Worm (Caenorhabditis elegans): ENCODE measurements around the gene nmt-1.

The nmt-1 gene

ce11 chrIII:6146797-6147196 is 30.7 kb upstream of the nmt-1 start:
- TF ChIP-seq jun-1 (tag; optimal IDR thresholded peaks at IDR 0.05) (no peak), ceh-8 (GFP tag; optimal IDR thresholded peaks at IDR 0.05) (no peak), fkh-10 (GFP tag; optimal IDR thresholded peaks at IDR 0.05) (no peak), unc-86 (tag; optimal IDR thresholded peaks at IDR 0.05) (no peak), pag-3 (tag; optimal IDR thresholded peaks at IDR 0.05; ENCODE audit: borderline replicate concordance, insufficient read depth) (no peak), efl-1 (optimal IDR thresholded peaks at IDR 0.05) (no peak), efl-1 (GFP tag; optimal IDR thresholded peaks at IDR 0.05 in 1 of 2) (peak in 1 of 2 experiments; percentile 67), blmp-1 (tag; optimal IDR thresholded peaks at IDR 0.05) (no peak), nhr-28 (tag; optimal IDR thresholded peaks at IDR 0.05) (no peak)

- TF ChIP-seq snpc-4 (tag; optimal IDR thresholded peaks at IDR 0.05) (no peak), lin-14 (GFP tag; optimal IDR thresholded peaks at IDR 0.05) (peak; percentile 21), fkh-4 (tag; optimal IDR thresholded peaks at IDR 0.05; ENCODE audit: borderline replicate concordance) (no peak), unc-130 (tag; optimal IDR thresholded peaks at IDR 0.05) (no peak), hlh-17 (GFP tag; optimal IDR thresholded peaks at IDR 0.05; ENCODE audit: borderline replicate concordance) (no peak), nhr-237 (tag; optimal IDR thresholded peaks at IDR 0.05) (no peak), snu-23 (GFP tag; optimal IDR thresholded peaks at IDR 0.05) (no peak), irx-1 (tag; optimal IDR thresholded peaks at IDR 0.05) (no peak), nhr-47 (tag; optimal IDR thresholded peaks at IDR 0.05) (no peak), unc-86 (tag; optimal IDR thresholded peaks at IDR 0.05) (no peak), egl-13 (tag; optimal IDR thresholded peaks at IDR 0.05) (no peak), lin-15B (tag; optimal IDR thresholded peaks at IDR 0.05) (no peak), nhr-20 (tag; optimal IDR thresholded peaks at IDR 0.05) (peak; percentile 7), sup-37 (GFP tag; optimal IDR thresholded peaks at IDR 0.05) (no peak), nhr-84 (tag; optimal IDR thresholded peaks at IDR 0.05) (no peak), rnt-1 (tag; optimal IDR thresholded peaks at IDR 0.05) (no peak), efl-3 (GFP tag; optimal IDR thresholded peaks at IDR 0.05) (no peak), zag-1 (tag; optimal IDR thresholded peaks at IDR 0.05) (no peak), elt-3 (tag; optimal IDR thresholded peaks at IDR 0.05) (peak in 1 of 6 experiments; percentile 55), blmp-1 (tag; optimal IDR thresholded peaks at IDR 0.05) (no peak), F16B12.6 (tag; optimal IDR thresholded peaks at IDR 0.05) (no peak), efl-1 (optimal IDR thresholded peaks at IDR 0.05) (no peak), efl-1 (GFP tag; optimal IDR thresholded peaks at IDR 0.05 in 1 of 2) (peak in 1 of 2 experiments; percentile 51), fkh-10 (GFP tag; optimal IDR thresholded peaks at IDR 0.05) (no peak), nhr-12 (tag; optimal IDR thresholded peaks at IDR 0.05) (no peak), mep-1 (tag; optimal IDR thresholded peaks at IDR 0.05) (no peak), nhr-19 (GFP tag; conservative IDR thresholded peaks at IDR 0.05) (no peak; the same call in 1 of the 2 replicates), nhr-11 (tag; optimal IDR thresholded peaks at IDR 0.05) (no peak), ama-1 (optimal IDR thresholded peaks at IDR 0.05) (no peak), jun-1 (tag; optimal IDR thresholded peaks at IDR 0.05) (no peak), skn-1 (tag; optimal IDR thresholded peaks at IDR 0.05) (peak; percentile 82), nhr-71 (tag; optimal IDR thresholded peaks at IDR 0.05) (no peak), sox-4 (tag; optimal IDR thresholded peaks at IDR 0.05) (no peak), pax-3 (tag; optimal IDR thresholded peaks at IDR 0.05) (no peak), lsy-2 (tag; optimal IDR thresholded peaks at IDR 0.05) (no peak), hlh-4 (tag; optimal IDR thresholded peaks at IDR 0.05) (no peak), ceh-90 (tag; optimal IDR thresholded peaks at IDR 0.05) (no peak), nhr-28 (tag; optimal IDR thresholded peaks at IDR 0.05) (no peak), ceh-8 (GFP tag; optimal IDR thresholded peaks at IDR 0.05) (no peak), elt-2 (tag; optimal IDR thresholded peaks at IDR 0.05) (no peak), unc-30 (tag; optimal IDR thresholded peaks at IDR 0.05) (no peak), lin-35 (GFP tag; optimal IDR thresholded peaks at IDR 0.05) (peak in 1 of 2 experiments; percentile 47), alr-1 (tag; optimal IDR thresholded peaks at IDR 0.05; ENCODE audit: borderline replicate concordance) (no peak), ces-1 (GFP tag; optimal IDR thresholded peaks at IDR 0.05) (no peak), aha-1 (tag; optimal IDR thresholded peaks at IDR 0.05) (no peak), xbp-1 (tag; optimal IDR thresholded peaks at IDR 0.05) (no peak)
Observed at ce11 chrIII:6145896-6146295, 29.8 kb upstream of the nmt-1 start, which contains the start of gene Y42G9A.3. Gene Y42G9A.3, plus strand, starts transcription at chrIII:6146258.

Measured in whole organism, L1 larva.